Worm (Caenorhabditis elegans) whole organism, late embryonic: Measurements from ENCODE around the gene C06A12.8.

ENCODE experiments used
- K02D7.2 ChIP-seq: sonication (generic microtip); optimal IDR thresholded peaks from 2 replicates; lab custom pipeline; 2017; ENCODE audit warnings: mild to moderate bottlenecking, missing genetic modification characterization, missing compliant biosample characterization
- ceh-14 ChIP-seq: sonication (generic microtip); optimal IDR thresholded peaks from 2 replicates; lab custom pipeline; 2016; ENCODE audit warnings: missing genotype, missing genetic modification characterization, missing compliant biosample characterization
- pag-3 ChIP-seq: sonication (generic microtip); optimal IDR thresholded peaks from 2 replicates; lab custom pipeline; 2016; ENCODE audit warnings: missing compliant biosample characterization, missing genetic modification characterization, borderline replicate concordance
- ref-2 ChIP-seq: sonication (generic microtip); optimal IDR thresholded peaks from 2 replicates; lab custom pipeline; 2016; ENCODE audit warnings: missing genetic modification characterization, missing compliant biosample characterization
- tbx-2 ChIP-seq: sonication (generic microtip); optimal IDR thresholded peaks from 2 replicates; lab custom pipeline; 2016; ENCODE audit warnings: missing genetic modification characterization, missing compliant biosample characterization

- TF ChIP-seq pag-3 (tag; lab: Kevin White, UChicago) (no peak), ref-2 (tag; lab: Kevin White, UChicago) (no peak), tbx-2 (tag; lab: Kevin White, UChicago) (no peak), K02D7.2 (tag; lab: Kevin White, UChicago) (no peak), ceh-14 (tag; lab: Kevin White, UChicago) (no peak)
These were observed 37.7 kb upstream of the C06A12.8 start, which contains the start of gene T02D1.4 for ce11 chrIV:17399455-17399854.
